Fruit fly (Drosophila melanogaster): Measurements from ENCODE around the gene sens-2.

Gene sens-2

DNA sequence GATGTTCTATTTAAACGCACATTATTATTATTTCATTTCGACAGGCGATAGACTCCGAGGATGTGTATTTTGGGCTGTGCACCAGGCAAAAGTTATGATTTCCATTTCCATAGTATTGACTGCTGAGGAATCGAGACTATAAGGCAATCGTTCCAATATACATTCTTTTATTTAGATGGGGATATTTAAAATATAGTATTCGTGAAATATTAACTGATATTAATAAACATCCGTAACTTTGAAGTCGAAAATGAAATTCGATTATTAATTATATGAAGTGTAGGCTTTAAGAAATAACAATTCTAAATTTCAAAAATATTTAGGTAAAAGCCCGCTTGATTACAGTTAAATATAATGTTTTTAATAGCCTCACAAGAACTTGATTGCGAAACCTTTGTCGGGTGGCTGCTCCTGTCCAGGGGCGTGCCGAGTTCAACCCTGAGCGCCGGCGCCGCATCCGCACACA is 8.6 kb downstream of the sens-2 start (continued):
- TF ChIP-seq ind (GFP tag; optimal IDR thresholded peaks at IDR 0.05) (peak; percentile 7), HmgD (GFP tag; optimal IDR thresholded peaks at IDR 0.05) (no peak), CG12659 (GFP tag; optimal IDR thresholded peaks at IDR 0.05) (peak; percentile 47), luna (GFP tag; optimal IDR thresholded peaks at IDR 0.05) (no peak), CG6765 (GFP tag; optimal IDR thresholded peaks at IDR 0.05) (no peak), ac (GFP tag; optimal IDR thresholded peaks at IDR 0.05) (peak; percentile 52), cad (GFP tag; optimal IDR thresholded peaks at IDR 0.05) (no peak), sim (GFP tag; IDR thresholded peaks at IDR 0.05) (no peak)

DNA sequence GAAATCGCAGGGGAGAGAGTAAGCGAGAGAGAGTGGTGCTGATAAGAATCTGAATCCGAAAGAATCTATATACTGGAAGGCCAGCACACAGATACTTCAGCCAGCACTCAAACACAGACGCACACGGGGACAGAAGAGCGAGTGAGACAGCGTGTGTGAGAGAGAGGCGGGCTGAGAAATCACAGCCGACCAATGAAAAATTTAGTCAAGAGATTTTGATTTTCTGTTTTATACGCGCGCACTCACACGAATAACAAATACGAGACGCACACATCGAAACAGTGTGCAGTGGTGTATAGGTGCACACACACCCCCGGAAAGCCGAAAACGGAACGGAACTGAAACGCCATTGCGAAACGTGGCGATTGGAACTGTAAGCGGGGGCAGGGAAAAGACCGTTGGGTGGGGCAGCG is 11.9 kb downstream of the sens-2 start:
- TF ChIP-seq sna (GFP tag; IDR thresholded peaks at IDR 0.05; ENCODE audit: partially characterized antibody) (peak; percentile 38; the same call in 1 of the 2 replicates), HLH3B (GFP tag; IDR thresholded peaks at IDR 0.05) (no peak), CG12236 (GFP tag; optimal IDR thresholded peaks at IDR 0.05) (no peak), Fer1 (GFP tag; optimal IDR thresholded peaks at IDR 0.05) (no peak), seq (GFP tag; IDR thresholded peaks at IDR 0.05) (peak; percentile 74; the same call in 1 of the 2 replicates), onecut (GFP tag; IDR thresholded peaks at IDR 0.05) (peak; percentile 35; the same call in 1 of the 2 replicates), CG14860 (GFP tag; IDR thresholded peaks at IDR 0.05; ENCODE audit: partially characterized antibody) (no peak), jing (GFP tag; optimal IDR thresholded peaks at IDR 0.05) (no peak), CG8765 (GFP tag; IDR thresholded peaks at IDR 0.05) (no peak), CG10321 (GFP tag; IDR thresholded peaks at IDR 0.05) (peak; percentile 88), sug (tag; optimal IDR thresholded peaks at IDR 0.05) (peak; percentile 44), danr (GFP tag; IDR thresholded peaks at IDR 0.05) (no peak), CG6854 (GFP tag; optimal IDR thresholded peaks at IDR 0.05) (no peak), CG11398 (GFP tag; optimal IDR thresholded peaks at IDR 0.05) (no peak), CG17385 (GFP tag; optimal IDR thresholded peaks at IDR 0.05) (no peak), nmo (GFP tag; optimal IDR thresholded peaks at IDR 0.05) (peak; percentile 6), CG16863 (GFP tag; optimal IDR thresholded peaks at IDR 0.05) (no peak), grn (GFP tag; optimal IDR thresholded peaks at IDR 0.05) (peak; percentile 87), CG1602 (GFP tag; optimal IDR thresholded peaks at IDR 0.05) (no peak), CG15073 (GFP tag; optimal IDR thresholded peaks at IDR 0.05) (no peak), CG10959 (GFP tag; IDR thresholded peaks at IDR 0.05) (no peak), gsb (GFP tag; IDR thresholded peaks at IDR 0.05) (no peak), sisA (GFP tag; IDR thresholded peaks at IDR 0.05) (no peak), ERR (GFP tag; optimal IDR thresholded peaks at IDR 0.05) (no peak), CG12391 (tag; optimal IDR thresholded peaks at IDR 0.05) (no peak), lab (GFP tag; optimal IDR thresholded peaks at IDR 0.05) (peak; percentile 9), Ets97D (GFP tag; optimal IDR thresholded peaks at IDR 0.05) (peak; percentile 65), CG9727 (GFP tag; optimal IDR thresholded peaks at IDR 0.05) (no peak), nom (GFP tag; optimal IDR thresholded peaks at IDR 0.05) (no peak), Hey (tag; optimal IDR thresholded peaks at IDR 0.05) (peak; percentile 3), bbx (GFP tag; IDR thresholded peaks at IDR 0.05; ENCODE audit: partially characterized antibody) (no peak), CG4328 (GFP tag; optimal IDR thresholded peaks at IDR 0.05) (peak; percentile 7), zen (tag; optimal IDR thresholded peaks at IDR 0.05) (no peak), gcm (GFP tag; optimal IDR thresholded peaks at IDR 0.05) (peak; percentile 34), CG8478 (optimal IDR thresholded peaks at IDR 0.05) (peak; percentile 84), CG8359 (GFP tag; optimal IDR thresholded peaks at IDR 0.05; ENCODE audit: borderline replicate concordance) (no peak), Jarid2 (GFP tag; optimal IDR thresholded peaks at IDR 0.05) (peak; percentile 63), CG8290 (GFP tag; optimal IDR thresholded peaks at IDR 0.05) (no peak), CG8290 (tag; optimal IDR thresholded peaks at IDR 0.05) (no peak), mld (GFP tag; IDR thresholded peaks at IDR 0.05; ENCODE audit: partially characterized antibody) (no peak), gsb-n (tag; optimal IDR thresholded peaks at IDR 0.05) (peak; percentile 29), sd (tag; optimal IDR thresholded peaks at IDR 0.05) (peak; percentile 43), CG10654 (GFP tag; optimal IDR thresholded peaks at IDR 0.05) (no peak)

All from whole organism, embryonic.